Fruit fly (Drosophila melanogaster): ENCODE data around the gene CG11891.

DNA sequence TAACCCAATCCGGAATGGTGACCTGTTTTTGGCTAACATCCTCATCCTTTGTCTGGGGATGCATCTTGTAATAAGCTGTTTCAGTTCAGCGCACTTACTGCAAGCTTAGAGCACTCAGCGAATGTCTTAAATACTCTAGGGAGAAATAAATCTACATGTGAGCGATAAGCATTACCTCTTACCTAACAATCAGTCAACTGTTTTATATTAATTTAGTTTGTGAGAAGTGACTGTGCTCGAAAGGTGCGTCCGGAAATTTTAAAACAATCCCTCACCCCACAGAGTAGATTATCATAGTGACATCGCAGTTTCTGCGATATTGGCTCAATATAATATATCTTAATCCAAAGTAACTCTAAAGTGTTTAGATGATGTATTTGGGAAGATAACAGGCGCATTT is 48.0 kb downstream of the CG11891 start, which contains the start of gene CG10553:
- TF ChIP-seq kay (GFP tag; ENCODE audit: borderline replicate concordance) (no peak), tj (GFP tag; optimal IDR thresholded peaks at IDR 0.05) (no peak), pad (GFP tag; optimal IDR thresholded peaks at IDR 0.05) (no peak), CG5204 (GFP tag; optimal IDR thresholded peaks at IDR 0.05) (no peak), CG33017 (tag; optimal IDR thresholded peaks at IDR 0.05) (no peak), CG11617 (GFP tag; optimal IDR thresholded peaks at IDR 0.05) (no peak), Hr96 (GFP tag; optimal IDR thresholded peaks at IDR 0.05) (no peak), Crg-1 (GFP tag; optimal IDR thresholded peaks at IDR 0.05) (no peak), Clk (GFP tag; optimal IDR thresholded peaks at IDR 0.05) (no peak), ovo (GFP tag; optimal IDR thresholded peaks at IDR 0.05) (no peak), CG7101 (tag; optimal IDR thresholded peaks at IDR 0.05) (no peak), CG1620 (GFP tag; optimal IDR thresholded peaks at IDR 0.05) (no peak), cic (GFP tag; optimal IDR thresholded peaks at IDR 0.05) (no peak), bab1 (GFP tag; optimal IDR thresholded peaks at IDR 0.05) (no peak)

Data from whole organism, adult.